Worm (Caenorhabditis elegans) whole organism, L2 larva: ENCODE results near the gene R10E11.6.

Experiments
- C34F6.9 ChIP-seq: fragments of 150-350 bp; optimal IDR thresholded peaks from 2 replicates; lab custom pipeline; 2014; ENCODE audit warnings: missing biosample characterization, missing genetic modification characterization
- ZK546.5 ChIP-seq: sonication (generic microtip); optimal IDR thresholded peaks from 2 replicates; lab custom pipeline; 2017; ENCODE audit warnings: missing biosample characterization, missing genetic modification characterization
- elt-1 ChIP-seq: fragments of 150-350 bp; optimal IDR thresholded peaks from 2 replicates; lab custom pipeline; 2014; ENCODE audit warnings: missing biosample characterization, missing genetic modification characterization
- mdl-1 ChIP-seq, 2 experiments: fragments of 150-350 bp in 1 of 2; sonication (generic microtip) in 1 of 2; optimal IDR thresholded peaks; 2 replicates each; lab custom pipeline; 2017; ENCODE audit warnings: missing biosample characterization in 2 of 2, missing genetic modification characterization in 2 of 2
- nhr-11 ChIP-seq: fragments of 150-350 bp; optimal IDR thresholded peaks from 2 replicates; lab custom pipeline; 2014; ENCODE audit warnings: missing biosample characterization, missing genetic modification characterization
- nhr-12 ChIP-seq: fragments of 150-350 bp; optimal IDR thresholded peaks from 2 replicates; lab custom pipeline; 2014; ENCODE audit warnings: missing biosample characterization, missing genetic modification characterization
- nhr-23 ChIP-seq: fragments of 150-350 bp; optimal IDR thresholded peaks from 2 replicates; lab custom pipeline; 2014; ENCODE audit warnings: missing biosample characterization, missing genetic modification reagents, missing genetic modification characterization
- sem-4 ChIP-seq: fragments of 150-350 bp; optimal IDR thresholded peaks from 2 replicates; lab custom pipeline; 2014; ENCODE audit warnings: missing biosample characterization, missing genetic modification reagents, missing genetic modification characterization
- unc-39 ChIP-seq: fragments of 150-350 bp; optimal IDR thresholded peaks from 2 replicates; lab custom pipeline; 2014; ENCODE audit warnings: missing biosample characterization, missing genetic modification characterization
- ztf-11 ChIP-seq: sonication (generic microtip); optimal IDR thresholded peaks from 2 replicates; lab custom pipeline; 2017; ENCODE audit warnings: missing biosample characterization, missing genetic modification characterization
- ztf-4 ChIP-seq: fragments of 150-350 bp; optimal IDR thresholded peaks from 2 replicates; lab custom pipeline; 2014; ENCODE audit warnings: missing biosample characterization, missing genetic modification characterization

DNA sequence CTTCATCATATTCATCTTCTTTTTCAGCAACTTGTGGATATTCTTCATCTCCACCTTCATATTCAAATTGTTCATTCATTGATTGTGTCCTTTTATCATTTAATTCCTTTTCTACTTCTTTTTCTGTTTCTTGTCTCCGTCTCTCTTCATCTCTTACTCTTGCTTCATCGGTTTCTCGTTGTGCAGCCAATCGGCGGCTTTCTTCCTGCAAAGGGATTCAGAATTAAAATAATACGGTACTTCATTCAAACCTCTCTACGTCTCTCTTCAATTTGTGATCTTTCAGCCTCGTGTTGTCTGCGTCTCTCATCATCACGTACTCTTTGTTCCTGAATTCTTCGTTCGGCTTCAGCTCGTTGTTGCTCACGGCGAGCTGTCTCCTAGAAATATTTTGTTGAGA, 42.1 kb upstream of the R10E11.6 start:
- TF ChIP-seq nhr-12 (tag; lab: Kevin White, UChicago) (no peak), ztf-11 (tag; lab: Kevin White, UChicago) (no peak), ztf-4 (tag; lab: Kevin White, UChicago) (no peak), mdl-1 (tag; optimal IDR thresholded peaks at IDR 0.05; lab: Kevin White, UChicago) (no peak), nhr-11 (tag; lab: Kevin White, UChicago) (no peak), C34F6.9 (tag; lab: Kevin White, UChicago) (no peak), nhr-23 (tag; lab: Kevin White, UChicago) (no peak), sem-4 (tag; lab: Kevin White, UChicago) (no peak), ZK546.5 (no peak), unc-39 (tag; lab: Kevin White, UChicago) (no peak), elt-1 (tag; lab: Kevin White, UChicago) (no peak)
